Worm (Caenorhabditis elegans): ENCODE data around the gene ifta-2.

- TF ChIP-seq nhr-12 (tag; optimal IDR thresholded peaks at IDR 0.05): no peak
- TF ChIP-seq lsy-2 (tag; optimal IDR thresholded peaks at IDR 0.05): no peak
- no peak for TF ChIP-seq lin-13 (tag; optimal IDR thresholded peaks at IDR 0.05)
- no peak for TF ChIP-seq elt-1 (tag; optimal IDR thresholded peaks at IDR 0.05; ENCODE audit: borderline replicate concordance, insufficient read depth)
- TF ChIP-seq mab-5 (tag; optimal IDR thresholded peaks at IDR 0.05): no peak
- no peak for TF ChIP-seq nhr-2 (tag; optimal IDR thresholded peaks at IDR 0.05)
- no peak for TF ChIP-seq ceh-43 (GFP tag; optimal IDR thresholded peaks at IDR 0.05)
- no peak for TF ChIP-seq pha-4 (tag; optimal IDR thresholded peaks at IDR 0.05)
- TF ChIP-seq snpc-4 (tag; optimal IDR thresholded peaks at IDR 0.05): no peak
- TF ChIP-seq ztf-11 (tag; optimal IDR thresholded peaks at IDR 0.05): no peak
- no peak for TF ChIP-seq hlh-1 (tag; optimal IDR thresholded peaks at IDR 0.05)
- TF ChIP-seq unc-62 (GFP tag; optimal IDR thresholded peaks at IDR 0.05): no peak
- TF ChIP-seq ceh-39 (tag; optimal IDR thresholded peaks at IDR 0.05): no peak
Measured at ce11 chrIV:17269042-17269441, 32.8 kb downstream of the ifta-2 start, which contains the start of gene atgp-1.
